Worm (Caenorhabditis elegans) whole organism, young adult: ENCODE data around the gene prp-9.
A peak's percentile ranks its signal among the peaks of the same experiment; 100 is the strongest.

Experiments used
- B0261.1 ChIP-seq: sonication (generic microtip); optimal IDR thresholded peaks from 2 replicates; lab custom pipeline; 2016; ENCODE audit warnings: mild to moderate bottlenecking, missing genetic modification characterization, moderate library complexity, missing compliant biosample characterization
- B0336.3 ChIP-seq: fragments of 200-800 bp; sonication (Bioruptor generic); IDR thresholded peaks from 2 replicates; pipeline ENCODE4 v1.3.6; 2022; ENCODE audit warnings: missing genetic modification characterization, missing compliant biosample characterization
- C06A6.2 ChIP-seq: fragments of 200-800 bp; sonication (Bioruptor generic); conservative IDR thresholded peaks from 2 replicates; pipeline ENCODE4 v1.3.6; 2022; ENCODE audit warnings: missing genetic modification characterization, missing compliant biosample characterization
- F33H1.4 ChIP-seq: fragments of 200-800 bp; sonication (Bioruptor generic); IDR thresholded peaks from 2 replicates; pipeline ENCODE4 v1.3.6; 2022; ENCODE audit warnings: missing genetic modification reagents, missing genetic modification characterization, missing compliant biosample characterization
- K12H6.12 ChIP-seq: fragments of 200-800 bp; sonication (Bioruptor generic); optimal IDR thresholded peaks from 2 replicates; lab custom pipeline; 2018; ENCODE audit warnings: mild to moderate bottlenecking, missing genetic modification characterization, missing compliant biosample characterization
- T07F8.4 ChIP-seq: sonication (generic microtip); optimal IDR thresholded peaks from 2 replicates; lab custom pipeline; 2016; ENCODE audit warnings: mild to moderate bottlenecking, missing genetic modification characterization, moderate library complexity, missing compliant biosample characterization
- Y53F4B.3 ChIP-seq: fragments of 200-800 bp; sonication (Bioruptor generic); IDR thresholded peaks from 2 replicates; pipeline ENCODE4 v1.3.6; 2022; ENCODE audit warnings: missing genetic modification reagents, missing genetic modification characterization, missing compliant biosample characterization
- Y56A3A.18 ChIP-seq: fragments of 200-800 bp; sonication (Bioruptor generic); IDR thresholded peaks from 2 replicates; pipeline ENCODE4 v1.3.6; 2022; ENCODE audit warnings: missing genetic modification reagents, missing genetic modification characterization, missing compliant biosample characterization
- Y67H2A.10 ChIP-seq: fragments of 200-800 bp; sonication (Bioruptor generic); conservative IDR thresholded peaks from 2 replicates; pipeline ENCODE4 v1.3.6; 2022; ENCODE audit warnings: missing genetic modification reagents, missing genetic modification characterization, missing compliant biosample characterization
- Y79H2A.3 ChIP-seq: fragments of 200-800 bp; sonication (Bioruptor generic); conservative IDR thresholded peaks from 2 replicates; pipeline ENCODE4 v1.3.6; 2022; ENCODE audit warnings: missing genetic modification reagents, missing genetic modification characterization, missing compliant biosample characterization
- Y95B8A.8 ChIP-seq: fragments of 200-800 bp; sonication (Bioruptor generic); IDR thresholded peaks from 2 replicates; pipeline ENCODE4 v1.3.6; 2022; ENCODE audit warnings: missing genetic modification reagents, missing genetic modification characterization, missing compliant biosample characterization
- athp-1 ChIP-seq: sonication (generic microtip); optimal IDR thresholded peaks from 2 replicates; lab custom pipeline; 2017; ENCODE audit warnings: mild to moderate bottlenecking, missing genetic modification characterization, missing compliant biosample characterization
- ceh-27 ChIP-seq: fragments of 200-800 bp; sonication (Bioruptor generic); optimal IDR thresholded peaks from 2 replicates; lab custom pipeline; 2018; ENCODE audit warnings: mild to moderate bottlenecking, missing genetic modification characterization, moderate library complexity, missing compliant biosample characterization
- chd-7 ChIP-seq: sonication (generic microtip); optimal IDR thresholded peaks from 2 replicates; lab custom pipeline; 2016; ENCODE audit warnings: mild to moderate bottlenecking, missing genetic modification characterization, moderate library complexity, missing compliant biosample characterization
- die-1 ChIP-seq: sonication (generic microtip); optimal IDR thresholded peaks from 2 replicates; lab custom pipeline; 2016; ENCODE audit warnings: missing genotype, mild to moderate bottlenecking, missing genetic modification characterization, missing compliant biosample characterization
- dox-1 ChIP-seq: fragments of 200-800 bp; sonication (Bioruptor generic); IDR thresholded peaks from 2 replicates; pipeline ENCODE4 v1.3.6; 2022; ENCODE audit warnings: missing genetic modification reagents, missing genetic modification characterization, missing compliant biosample characterization
- egrh-3 ChIP-seq: fragments of 200-800 bp; sonication (Bioruptor generic); IDR thresholded peaks from 2 replicates; pipeline ENCODE4 v1.3.6; 2022; ENCODE audit warnings: missing genetic modification reagents, missing genetic modification characterization, missing compliant biosample characterization
- ekl-4 ChIP-seq: fragments of 200-800 bp; sonication (Bioruptor generic); IDR thresholded peaks from 2 replicates; pipeline ENCODE4 v1.3.6; 2022; ENCODE audit warnings: missing genetic modification reagents, missing genetic modification characterization, missing compliant biosample characterization
- fkh-3 ChIP-seq: sonication (generic microtip); optimal IDR thresholded peaks from 2 replicates; lab custom pipeline; 2016; ENCODE audit warnings: mild to moderate bottlenecking, missing genetic modification characterization, missing compliant biosample characterization
- hmg-1.2 ChIP-seq: fragments of 200-800 bp; sonication (Bioruptor generic); IDR thresholded peaks from 2 replicates; pipeline ENCODE4 v1.3.6; 2022; ENCODE audit warnings: missing genetic modification reagents, missing genetic modification characterization, missing compliant biosample characterization
- hsf-1 ChIP-seq: fragments of 200-800 bp; sonication (Bioruptor generic); IDR thresholded peaks from 2 replicates; pipeline ENCODE4 v1.3.6; 2022; ENCODE audit warnings: missing genetic modification reagents, missing genetic modification characterization, missing compliant biosample characterization
- let-607 ChIP-seq, 2 experiments: fragments of 200-800 bp in 1 of 2; sonication (Bioruptor generic) in 1 of 2; sonication (generic microtip) in 1 of 2; optimal IDR thresholded peaks; 2 replicates each; lab custom pipeline; 2016 to 2018; ENCODE audit warnings: mild to moderate bottlenecking in 2 of 2, missing compliant biosample characterization in 2 of 2, missing genetic modification characterization in 2 of 2, moderate library complexity in 2 of 2, missing genotype in 1 of 2
- lin-26 ChIP-seq: fragments of 200-800 bp; sonication (Bioruptor generic); IDR thresholded peaks from 2 replicates; pipeline ENCODE4 v1.3.6; 2022; ENCODE audit warnings: missing genetic modification reagents, missing genetic modification characterization, missing compliant biosample characterization
- lir-1 ChIP-seq: fragments of 200-800 bp; sonication (Bioruptor generic); conservative IDR thresholded peaks from 2 replicates; pipeline ENCODE4 v1.3.6; 2022; ENCODE audit warnings: missing genetic modification reagents, missing genetic modification characterization, missing compliant biosample characterization
- madf-10 ChIP-seq: sonication (generic microtip); optimal IDR thresholded peaks from 2 replicates; lab custom pipeline; 2016; ENCODE audit warnings: mild to moderate bottlenecking, missing genetic modification characterization, missing compliant biosample characterization
- madf-3 ChIP-seq: fragments of 200-800 bp; sonication (Bioruptor generic); IDR thresholded peaks from 2 replicates; pipeline ENCODE4 v1.3.6; 2022; ENCODE audit warnings: missing genetic modification reagents, missing genetic modification characterization, missing compliant biosample characterization
- madf-6 ChIP-seq: fragments of 200-800 bp; sonication (Bioruptor generic); IDR thresholded peaks from 2 replicates; pipeline ENCODE4 v1.3.6; 2022; ENCODE audit warnings: missing genetic modification reagents, missing genetic modification characterization, missing compliant biosample characterization
- mes-4 ChIP-seq: sonication (generic microtip); optimal IDR thresholded peaks from 2 replicates; lab custom pipeline; 2016; ENCODE audit warnings: missing genotype, missing genetic modification characterization, missing compliant biosample characterization
- nfya-2 ChIP-seq: fragments of 200-800 bp; sonication (Bioruptor generic); IDR thresholded peaks from 2 replicates; pipeline ENCODE4 v1.3.6; 2022; ENCODE audit warnings: missing genetic modification reagents, missing genetic modification characterization, missing compliant biosample characterization
- nhr-120 ChIP-seq: fragments of 200-800 bp; sonication (Bioruptor generic); IDR thresholded peaks from 2 replicates; pipeline ENCODE4 v1.3.6; 2022; ENCODE audit warnings: missing genetic modification characterization, missing compliant biosample characterization
- nhr-27 ChIP-seq: fragments of 200-800 bp; sonication (Bioruptor generic); optimal IDR thresholded peaks from 2 replicates; lab custom pipeline; 2018; ENCODE audit warnings: mild to moderate bottlenecking, missing genetic modification characterization, moderate library complexity, missing compliant biosample characterization
- nhr-80 ChIP-seq: sonication (generic microtip); optimal IDR thresholded peaks from 2 replicates; lab custom pipeline; 2016; ENCODE audit warnings: missing genetic modification characterization, missing compliant biosample characterization
- pbrm-1 ChIP-seq: fragments of 200-800 bp; sonication (Bioruptor generic); IDR thresholded peaks from 2 replicates; pipeline ENCODE4 v1.3.6; 2022; ENCODE audit warnings: missing genetic modification reagents, missing genetic modification characterization, missing compliant biosample characterization
- rec-8 ChIP-seq, 2 experiments: sonication (generic microtip); optimal IDR thresholded peaks; 2 replicates each; lab custom pipeline; 2016; ENCODE audit warnings: mild to moderate bottlenecking in 2 of 2, missing genetic modification characterization in 2 of 2, missing genetic modification reagents in 2 of 2, missing genotype in 2 of 2, missing biosample characterization in 1 of 2, missing compliant biosample characterization in 1 of 2, moderate library complexity in 1 of 2
- repo-1 ChIP-seq: sonication (generic microtip); optimal IDR thresholded peaks from 2 replicates; lab custom pipeline; 2017; ENCODE audit warnings: mild to moderate bottlenecking, missing genetic modification characterization, missing compliant biosample characterization
- sdz-38 ChIP-seq: sonication (generic microtip); optimal IDR thresholded peaks from 2 replicates; lab custom pipeline; 2016; ENCODE audit warnings: missing genotype, missing genetic modification characterization, missing compliant biosample characterization
- snpc-1.1 ChIP-seq: sonication (generic microtip); optimal IDR thresholded peaks from 2 replicates; lab custom pipeline; 2017; ENCODE audit warnings: missing genetic modification characterization, mild to moderate bottlenecking, missing compliant biosample characterization, antibody characterized with exemption, moderate library complexity, missing genotype, missing genetic modification reagents; ENCODE audit not compliant: insufficient read depth
- snpc-3.4 ChIP-seq: sonication (generic microtip); optimal IDR thresholded peaks from 2 replicates; lab custom pipeline; 2017; ENCODE audit warnings: missing genetic modification characterization, mild to moderate bottlenecking, missing compliant biosample characterization, antibody characterized with exemption, moderate library complexity, missing genotype, missing genetic modification reagents
- sptf-2 ChIP-seq: fragments of 200-800 bp; sonication (Bioruptor generic); optimal IDR thresholded peaks from 2 replicates; lab custom pipeline; 2018; ENCODE audit warnings: mild to moderate bottlenecking, missing genetic modification characterization, missing compliant biosample characterization
- tbx-9 ChIP-seq: sonication (generic microtip); optimal IDR thresholded peaks from 2 replicates; lab custom pipeline; 2016; ENCODE audit warnings: borderline replicate concordance, missing genetic modification characterization, inconsistent platforms, missing compliant biosample characterization
- tlf-1 ChIP-seq: fragments of 200-800 bp; sonication (Bioruptor generic); optimal IDR thresholded peaks from 2 replicates; lab custom pipeline; 2018; ENCODE audit warnings: mild to moderate bottlenecking, missing genetic modification characterization, missing compliant biosample characterization
- zim-3 ChIP-seq: sonication (generic microtip); optimal IDR thresholded peaks from 2 replicates; lab custom pipeline; 2017; ENCODE audit warnings: mild to moderate bottlenecking, missing genetic modification characterization, moderate library complexity, missing compliant biosample characterization
- ztf-18 ChIP-seq: sonication (generic microtip); optimal IDR thresholded peaks from 2 replicates; lab custom pipeline; 2016; ENCODE audit warnings: missing genotype, mild to moderate bottlenecking, missing genetic modification characterization, missing compliant biosample characterization
- ztf-25 ChIP-seq: fragments of 200-800 bp; sonication (Bioruptor generic); IDR thresholded peaks from 2 replicates; pipeline ENCODE4 v1.3.6; 2022; ENCODE audit warnings: missing genetic modification reagents, missing genetic modification characterization, missing compliant biosample characterization
- ztf-26 ChIP-seq: sonication (generic microtip); optimal IDR thresholded peaks from 2 replicates; lab custom pipeline; 2017; ENCODE audit warnings: missing genetic modification characterization, missing compliant biosample characterization
- ztf-28 ChIP-seq: fragments of 200-800 bp; sonication (Bioruptor generic); IDR thresholded peaks from 2 replicates; pipeline ENCODE4 v1.3.6; 2022; ENCODE audit warnings: missing genetic modification reagents, missing genetic modification characterization, missing compliant biosample characterization

Gene prp-9

ce11 chrII:8569038-8569977 is 44.1 kb upstream of the prp-9 start, which contains the start of the genes col-38 and rpl-5 (continued):
- no peak for TF ChIP-seq C06A6.2 (GFP tag; lab: Robert Waterston, UW)
- TF ChIP-seq athp-1 (tag; lab: Kevin White, UChicago): peak; percentile 56
- peak; percentile 83 for TF ChIP-seq pbrm-1 (GFP tag; lab: Robert Waterston, UW)
- TF ChIP-seq ztf-26 (tag; lab: Kevin White, UChicago): peak; percentile 29
- peak; percentile 83 for TF ChIP-seq ceh-27 (GFP tag; lab: Kevin White, UChicago)
- peak; percentile 83 for TF ChIP-seq dox-1
- TF ChIP-seq T07F8.4 (tag; lab: Kevin White, UChicago): no peak
- TF ChIP-seq B0261.1 (tag; lab: Kevin White, UChicago): no peak
- TF ChIP-seq ztf-25 (GFP tag; lab: Robert Waterston, UW): no peak
- TF ChIP-seq madf-10 (tag; lab: Kevin White, UChicago): peak; percentile 30
- TF ChIP-seq egrh-3: no peak
- TF ChIP-seq hmg-1.2 (GFP tag; lab: Robert Waterston, UW): peak; percentile 62
- no peak for TF ChIP-seq mes-4 (tag; lab: Kevin White, UChicago)
- no peak for TF ChIP-seq repo-1 (tag; lab: Kevin White, UChicago)
- TF ChIP-seq nfya-2 (GFP tag; lab: Robert Waterston, UW): no peak
- no peak for TF ChIP-seq Y53F4B.3 (GFP tag; lab: Robert Waterston, UW)
- TF ChIP-seq ztf-18 (tag; lab: Kevin White, UChicago): peak; percentile 43
- TF ChIP-seq hsf-1 (GFP tag; lab: Robert Waterston, UW): peak; percentile 36; the same call in 1 of the 2 replicates
- peak; percentile 79 for TF ChIP-seq F33H1.4 (GFP tag; lab: Robert Waterston, UW)
- TF ChIP-seq lin-26 (GFP tag; lab: Robert Waterston, UW): no peak
- TF ChIP-seq madf-6: peak; percentile 80
- 0 out of 2 replicates have a peak, but pooled peaks have one; percentile 36 for TF ChIP-seq ztf-28 (GFP tag; lab: Robert Waterston, UW)
- no peak for TF ChIP-seq Y56A3A.18
- peak; percentile 64 for TF ChIP-seq K12H6.12 (tag; lab: Kevin White, UChicago)
- no peak for TF ChIP-seq rec-8 (tag; optimal IDR thresholded peaks at IDR 0.05; lab: Kevin White, UChicago)
- peak; percentile 69 to 83 for TF ChIP-seq let-607 (tag; optimal IDR thresholded peaks at IDR 0.05; lab: Kevin White, UChicago)
- TF ChIP-seq die-1 (tag; lab: Kevin White, UChicago): no peak
- no peak for TF ChIP-seq nhr-27 (tag; lab: Kevin White, UChicago)
- peak; percentile 81 for TF ChIP-seq ekl-4
- TF ChIP-seq snpc-3.4 (tag; lab: Kevin White, UChicago): peak; percentile 79
- TF ChIP-seq snpc-1.1: peak; percentile 69
- TF ChIP-seq tlf-1 (GFP tag; lab: Kevin White, UChicago): peak; percentile 64
- no peak for TF ChIP-seq Y67H2A.10
- TF ChIP-seq B0336.3 (GFP tag; lab: Robert Waterston, UW): peak; percentile 65
- TF ChIP-seq sptf-2: no peak
- TF ChIP-seq nhr-120 (GFP tag; lab: Robert Waterston, UW): no peak
- TF ChIP-seq fkh-3 (tag; lab: Kevin White, UChicago): no peak
- no peak for TF ChIP-seq zim-3 (tag; lab: Kevin White, UChicago)
- TF ChIP-seq Y79H2A.3: no peak
- no peak for TF ChIP-seq lir-1
- TF ChIP-seq nhr-80 (tag; lab: Kevin White, UChicago): peak; percentile 52
- peak; percentile 39; the same call in 1 of the 2 replicates for TF ChIP-seq madf-3 (GFP tag; lab: Robert Waterston, UW)
- no peak for TF ChIP-seq tbx-9
- TF ChIP-seq chd-7 (tag; lab: Kevin White, UChicago): no peak
- TF ChIP-seq Y95B8A.8 (GFP tag; lab: Robert Waterston, UW): 0 out of 2 replicates have a peak, but pooled peaks have one; percentile 64
- TF ChIP-seq sdz-38: no peak
